Fruit fly (Drosophila melanogaster) whole organism, wandering third instar larva: ENCODE data around the gene Ran.

ENCODE experiments used
- Abd-B ChIP-seq: fragments of >200 bp; optimal IDR thresholded peaks from 2 replicates; lab custom pipeline; 2017; ENCODE audit warnings: missing biosample characterization, missing genetic modification characterization
- CG32264 ChIP-seq: fragments of 200-800 bp; sonication (Bioruptor generic); optimal IDR thresholded peaks from 2 replicates; lab custom pipeline; 2016; ENCODE audit warnings: missing biosample characterization, missing genetic modification characterization
- CG9705 ChIP-seq: fragments of 200-800 bp; sonication (Bioruptor generic); optimal IDR thresholded peaks from 2 replicates; lab custom pipeline; 2018; ENCODE audit warnings: missing biosample characterization, mild to moderate bottlenecking, missing genetic modification characterization
- CrebA ChIP-seq: fragments of 200-800 bp; sonication (Bioruptor generic); optimal IDR thresholded peaks from 2 replicates; lab custom pipeline; 2016; ENCODE audit warnings: missing biosample characterization, mild to moderate bottlenecking, missing genetic modification characterization, borderline replicate concordance
- Dfd ChIP-seq: fragments of >200 bp; optimal IDR thresholded peaks from 2 replicates; lab custom pipeline; 2017; ENCODE audit warnings: missing biosample characterization, missing genetic modification characterization
- Dif ChIP-seq: fragments of 200-275, 200-300 bp; sonication (Bioruptor generic); optimal IDR thresholded peaks from 2 replicates; lab custom pipeline; 2018; ENCODE audit warnings: missing biosample characterization, missing genetic modification characterization; ENCODE audit not compliant: partially characterized antibody
- GATAd ChIP-seq: sonication (Bioruptor generic); optimal IDR thresholded peaks from 2 replicates; lab custom pipeline; 2016; ENCODE audit warnings: missing biosample characterization, missing genetic modification characterization
- HLH106 ChIP-seq: fragments of 200-800 bp; optimal IDR thresholded peaks from 3 replicates; lab custom pipeline; 2019; ENCODE audit warnings: missing biosample characterization, mild to moderate bottlenecking, missing genetic modification characterization, moderate library complexity
- Hnf4 ChIP-seq: fragments of 200-800 bp; sonication (Bioruptor generic); optimal IDR thresholded peaks from 2 replicates; lab custom pipeline; 2016; ENCODE audit warnings: missing biosample characterization, mild to moderate bottlenecking, missing genetic modification characterization
- Hr78 ChIP-seq: fragments of >200 bp; optimal IDR thresholded peaks from 2 replicates; lab custom pipeline; 2017; ENCODE audit warnings: missing biosample characterization, missing genetic modification characterization
- Hr83 ChIP-seq: fragments of 200-300 bp; sonication (Bioruptor generic); optimal IDR thresholded peaks from 2 replicates; lab custom pipeline; 2016; ENCODE audit warnings: missing biosample characterization, mild to moderate bottlenecking, missing genetic modification characterization, moderate library complexity; ENCODE audit not compliant: poor library complexity, severe bottlenecking
- Jra ChIP-seq: sonication (Bioruptor generic); optimal IDR thresholded peaks from 2 replicates; lab custom pipeline; 2016; ENCODE audit warnings: missing biosample characterization, missing genetic modification characterization
- Myc ChIP-seq: fragments of >200 bp; optimal IDR thresholded peaks from 2 replicates; lab custom pipeline; 2017
- N ChIP-seq: fragments of >200 bp; optimal IDR thresholded peaks from 2 replicates; lab custom pipeline; 2018; ENCODE audit warnings: missing biosample characterization, missing external identifiers, missing genetic modification characterization
- OdsH ChIP-seq: fragments of 200-800 bp; sonication (Bioruptor generic); optimal IDR thresholded peaks from 2 replicates; lab custom pipeline; 2016; ENCODE audit warnings: missing biosample characterization, mild to moderate bottlenecking, missing genetic modification characterization
- Rel ChIP-seq, 2 experiments: fragments of 200-800 bp; sonication (Bioruptor generic) in 1 of 2; optimal IDR thresholded peaks; 2 replicates in 1 of 2; 3 replicates in 1 of 2; lab custom pipeline; 2016 to 2019; ENCODE audit warnings: mild to moderate bottlenecking in 2 of 2, missing biosample characterization in 2 of 2, missing genetic modification characterization in 2 of 2, moderate library complexity in 1 of 2
- Sp1 ChIP-seq: fragments of 200-800 bp; sonication (Bioruptor generic); optimal IDR thresholded peaks from 3 replicates; lab custom pipeline; 2019; ENCODE audit warnings: missing biosample characterization, mild to moderate bottlenecking, missing genetic modification characterization, moderate library complexity
- Vsx2 ChIP-seq: fragments of 200-300, 225-300 bp; sonication (Bioruptor generic); optimal IDR thresholded peaks from 2 replicates; lab custom pipeline; 2018; ENCODE audit warnings: missing biosample characterization, missing genetic modification characterization; ENCODE audit not compliant: partially characterized antibody
- br ChIP-seq: fragments of 200-800 bp; sonication (Bioruptor generic); optimal IDR thresholded peaks from 2 replicates; lab custom pipeline; 2016; ENCODE audit warnings: missing biosample characterization, missing genetic modification characterization
- brk ChIP-seq: fragments of 200-800 bp; sonication (Bioruptor generic); optimal IDR thresholded peaks from 2 replicates; lab custom pipeline; 2016; ENCODE audit warnings: missing biosample characterization, mild to moderate bottlenecking, missing genetic modification characterization
- dl ChIP-seq, 2 experiments: fragments of 175-275, 200-275 bp in 1 of 2; fragments of 200-275 bp in 1 of 2; sonication (Bioruptor generic); optimal IDR thresholded peaks; lab custom pipeline; 2018; ENCODE audit warnings: mild to moderate bottlenecking in 2 of 2, missing biosample characterization in 2 of 2, missing genetic modification characterization in 2 of 2, moderate library complexity in 2 of 2; ENCODE audit not compliant: partially characterized antibody in 2 of 2, insufficient read depth in 1 of 2
- dmrt93B ChIP-seq: fragments of 200-800 bp; sonication (Bioruptor generic); optimal IDR thresholded peaks from 2 replicates; lab custom pipeline; 2018; ENCODE audit warnings: missing biosample characterization, mild to moderate bottlenecking, missing genetic modification characterization
- dsf ChIP-seq: sonication (Bioruptor generic); optimal IDR thresholded peaks from 2 replicates; lab custom pipeline; 2016; ENCODE audit warnings: missing biosample characterization, missing genetic modification characterization, borderline replicate concordance
- ey ChIP-seq: fragments of 200-800 bp; sonication (Bioruptor generic); optimal IDR thresholded peaks from 2 replicates; lab custom pipeline; 2016; ENCODE audit warnings: missing biosample characterization, missing genetic modification characterization
- foxo ChIP-seq, 2 experiments: fragments of 200-800 bp; sonication (Bioruptor generic); optimal IDR thresholded peaks; 2 replicates in 1 of 2; 3 replicates in 1 of 2; lab custom pipeline; 2016 to 2017; ENCODE audit warnings: missing biosample characterization in 2 of 2, missing genetic modification characterization in 2 of 2
- fru ChIP-seq: fragments of 200-800 bp; sonication (Bioruptor generic); optimal IDR thresholded peaks from 3 replicates; lab custom pipeline; 2016; ENCODE audit warnings: missing biosample characterization, mild to moderate bottlenecking, missing genetic modification characterization
- h ChIP-seq: fragments of 200-800 bp; sonication (Bioruptor generic); optimal IDR thresholded peaks from 3 replicates; lab custom pipeline; 2016; ENCODE audit warnings: missing biosample characterization, mild to moderate bottlenecking, missing genetic modification characterization
- jim ChIP-seq: fragments of 175-275, 200-325 bp; sonication (Bioruptor generic); optimal IDR thresholded peaks from 2 replicates; lab custom pipeline; 2016; ENCODE audit warnings: missing biosample characterization, mild to moderate bottlenecking, missing genetic modification characterization
- pan ChIP-seq: fragments of >200 bp; optimal IDR thresholded peaks from 2 replicates; lab custom pipeline; 2017
- psq ChIP-seq: fragments of 200-800 bp; sonication (Bioruptor generic); optimal IDR thresholded peaks from 3 replicates; lab custom pipeline; 2017; ENCODE audit warnings: missing biosample characterization, mild to moderate bottlenecking, missing genetic modification characterization, moderate library complexity
- rgr ChIP-seq: fragments of 200-800 bp; sonication (Bioruptor generic); optimal IDR thresholded peaks from 3 replicates; lab custom pipeline; 2016; ENCODE audit warnings: missing biosample characterization, mild to moderate bottlenecking, missing genetic modification characterization
- sage ChIP-seq: fragments of 200-800 bp; sonication (Bioruptor generic); optimal IDR thresholded peaks from 2 replicates; lab custom pipeline; 2016; ENCODE audit warnings: missing biosample characterization, mild to moderate bottlenecking, missing genetic modification characterization
- sv ChIP-seq: fragments of 200-800 bp; sonication (Bioruptor generic); optimal IDR thresholded peaks from 3 replicates; lab custom pipeline; 2016; ENCODE audit warnings: missing biosample characterization, missing genetic modification characterization
- tai ChIP-seq: sonication (Bioruptor generic); optimal IDR thresholded peaks from 2 replicates; lab custom pipeline; 2016; ENCODE audit warnings: missing biosample characterization, missing genetic modification characterization
- woc ChIP-seq: sonication (Bioruptor generic); optimal IDR thresholded peaks from 2 replicates; lab custom pipeline; 2016; ENCODE audit warnings: missing biosample characterization, mild to moderate bottlenecking, missing genetic modification characterization

The Ran gene

dm6 chrX:11147553-11148067 is 906 bp downstream of the Ran start:
- TF ChIP-seq N (GFP tag; lab: Kevin White, UChicago) (peak; percentile 27), Dif (GFP tag; lab: Kevin White, UChicago) (no peak), psq (GFP tag; lab: Kevin White, UChicago) (no peak), Sp1 (no peak), Dfd (GFP tag; lab: Kevin White, UChicago) (no peak), Jra (GFP tag; lab: Kevin White, UChicago) (no peak), Myc (lab: Kevin White, UChicago) (no peak), rgr (no peak), Vsx2 (GFP tag; lab: Kevin White, UChicago) (no peak), CG32264 (GFP tag; lab: Kevin White, UChicago) (no peak), CrebA (GFP tag; lab: Kevin White, UChicago) (no peak), h (GFP tag; lab: Kevin White, UChicago) (peak; percentile 4), jim (no peak), GATAd (no peak), Rel (GFP tag; optimal IDR thresholded peaks at IDR 0.05; lab: Kevin White, UChicago) (no peak), Rel (tag; optimal IDR thresholded peaks at IDR 0.05; lab: Kevin White, UChicago) (no peak), br (GFP tag; lab: Kevin White, UChicago) (peak; percentile 15), HLH106 (no peak), pan (lab: Kevin White, UChicago) (no peak), Abd-B (GFP tag; lab: Kevin White, UChicago) (no peak)

dm6 chrX:11146598-11147176 is 1.8 kb downstream of the Ran start:
- peak; percentile 28 for TF ChIP-seq ey
- peak; percentile 13 for TF ChIP-seq br (GFP tag; lab: Kevin White, UChicago)
- TF ChIP-seq Sp1, result peak; percentile 39
- no peak for TF ChIP-seq brk
- no peak for TF ChIP-seq Jra (GFP tag; lab: Kevin White, UChicago)
- no peak for TF ChIP-seq dsf
- peak; percentile 48 for TF ChIP-seq fru (GFP tag; lab: Kevin White, UChicago)
- TF ChIP-seq rgr, result peak; percentile 40
- peak; percentile 51 for TF ChIP-seq HLH106
- peak; percentile 31 for TF ChIP-seq h (GFP tag; lab: Kevin White, UChicago)
- TF ChIP-seq foxo (GFP tag; optimal IDR thresholded peaks at IDR 0.05; lab: Kevin White, UChicago), result peak in 1 of 2 experiments; percentile 55
- peak; percentile 20 for TF ChIP-seq OdsH
- TF ChIP-seq CG32264 (GFP tag; lab: Kevin White, UChicago), result peak; percentile 12

- TF ChIP-seq CG32264 (GFP tag; lab: Kevin White, UChicago) (no peak), br (GFP tag; lab: Kevin White, UChicago) (no peak), jim (no peak), sage (no peak), tai (GFP tag; lab: Kevin White, UChicago) (no peak), Rel (GFP tag; optimal IDR thresholded peaks at IDR 0.05; lab: Kevin White, UChicago) (no peak), Rel (tag; optimal IDR thresholded peaks at IDR 0.05; lab: Kevin White, UChicago) (no peak), sv (GFP tag; lab: Kevin White, UChicago) (no peak), Hr78 (GFP tag; lab: Kevin White, UChicago) (no peak), HLH106 (no peak), Dfd (GFP tag; lab: Kevin White, UChicago) (no peak), OdsH (no peak), Sp1 (no peak), woc (GFP tag; lab: Kevin White, UChicago) (no peak), CrebA (GFP tag; lab: Kevin White, UChicago) (no peak), Jra (GFP tag; lab: Kevin White, UChicago) (no peak), Vsx2 (GFP tag; lab: Kevin White, UChicago) (no peak), GATAd (no peak)
- TF ChIP-seq, all 38 proteins: peak for 0
Measured at dm6 chrX:11144575-11144974, 3.9 kb downstream of the Ran start.

dm6 chrX:11143820-11144219 is 4.7 kb downstream of the Ran start, which contains the start of gene CG15201:
Gene CG15201, plus strand, starts transcription at chrX:11144120.
- TF ChIP-seq br (GFP tag; lab: Kevin White, UChicago), result no peak
- no peak for TF ChIP-seq Dif (GFP tag; lab: Kevin White, UChicago)
- TF ChIP-seq Abd-B (GFP tag; lab: Kevin White, UChicago), result no peak
- no peak for TF ChIP-seq dmrt93B
- TF ChIP-seq Sp1, result no peak
- TF ChIP-seq woc (GFP tag; lab: Kevin White, UChicago), result no peak
- TF ChIP-seq Hnf4 (GFP tag; lab: Kevin White, UChicago), result no peak
- no peak for TF ChIP-seq psq (GFP tag; lab: Kevin White, UChicago)
- no peak for TF ChIP-seq tai (GFP tag; lab: Kevin White, UChicago)
- TF ChIP-seq CG9705, result no peak
- no peak for TF ChIP-seq dsf
- TF ChIP-seq brk, result no peak
- TF ChIP-seq dl (GFP tag; optimal IDR thresholded peaks at IDR 0.05; lab: Kevin White, UChicago; ENCODE audit: insufficient read depth in 1 of 2, partially characterized antibody in 2 of 2), result no peak
- TF ChIP-seq Hr78 (GFP tag; lab: Kevin White, UChicago), result no peak
- TF ChIP-seq Hr83 (GFP tag; lab: Kevin White, UChicago), result no peak
- TF ChIP-seq ey, result no peak
- no peak for TF ChIP-seq fru (GFP tag; lab: Kevin White, UChicago)
- TF ChIP-seq foxo (GFP tag; optimal IDR thresholded peaks at IDR 0.05; lab: Kevin White, UChicago), result no peak
- TF ChIP-seq CrebA (GFP tag; lab: Kevin White, UChicago), result no peak
- TF ChIP-seq GATAd, result no peak
